Worm (Caenorhabditis elegans) whole organism, early embryonic: ENCODE measurements around the gene bcf-1.

ENCODE experiments used
- B0310.2 ChIP-seq: sonication (generic microtip); optimal IDR thresholded peaks from 2 replicates; lab custom pipeline; 2016; ENCODE audit warnings: mild to moderate bottlenecking, missing genetic modification characterization, missing compliant biosample characterization
- F13C5.2 ChIP-seq: sonication (generic microtip); optimal IDR thresholded peaks from 2 replicates; lab custom pipeline; 2017; ENCODE audit warnings: mild to moderate bottlenecking, missing genetic modification characterization, inconsistent platforms, missing compliant biosample characterization
- ama-1 ChIP-seq: fragments of 150-350 bp; optimal IDR thresholded peaks from 2 replicates; lab custom pipeline; 2014
- ceh-13 ChIP-seq: fragments of 200-800 bp; sonication (Bioruptor generic); optimal IDR thresholded peaks from 2 replicates; lab custom pipeline; 2018; ENCODE audit warnings: mild to moderate bottlenecking, missing genetic modification characterization, missing compliant biosample characterization
- ceh-36 ChIP-seq: sonication (generic microtip); optimal IDR thresholded peaks from 2 replicates; lab custom pipeline; 2016; ENCODE audit warnings: missing genetic modification characterization, inconsistent platforms, missing compliant biosample characterization
- ets-7 ChIP-seq: sonication (generic microtip); optimal IDR thresholded peaks from 2 replicates; lab custom pipeline; 2016; ENCODE audit warnings: missing genotype, missing genetic modification characterization, missing compliant biosample characterization
- flt-1 ChIP-seq: fragments of 200-800 bp; sonication (Bioruptor generic); IDR thresholded peaks from 2 replicates; pipeline ENCODE4 v1.3.6; 2022; ENCODE audit warnings: missing genetic modification characterization, missing compliant biosample characterization
- hmbx-1 ChIP-seq: sonication (generic microtip); optimal IDR thresholded peaks from 2 replicates; lab custom pipeline; 2016; ENCODE audit warnings: mild to moderate bottlenecking, missing genetic modification characterization, missing compliant biosample characterization
- hmg-4 ChIP-seq: fragments of 200-800 bp; sonication (Bioruptor generic); optimal IDR thresholded peaks from 2 replicates; lab custom pipeline; 2018; ENCODE audit warnings: mild to moderate bottlenecking, missing genetic modification characterization, missing compliant biosample characterization
- hnd-1 ChIP-seq: sonication (generic microtip); optimal IDR thresholded peaks from 2 replicates; lab custom pipeline; 2016; ENCODE audit warnings: missing genetic modification characterization, missing compliant biosample characterization
- pes-1 ChIP-seq: fragments of 200-800 bp; sonication (Bioruptor generic); IDR thresholded peaks from 2 replicates; pipeline ENCODE4 v1.3.6; 2022; ENCODE audit warnings: missing genetic modification reagents, missing genetic modification characterization, missing compliant biosample characterization
- scrt-1 ChIP-seq: fragments of 200-800 bp; sonication (Bioruptor generic); IDR thresholded peaks from 2 replicates; pipeline ENCODE4 v1.3.6; 2022; ENCODE audit warnings: missing genetic modification characterization, missing compliant biosample characterization
- tbx-37 ChIP-seq: fragments of 200-800 bp; sonication (Bioruptor generic); conservative IDR thresholded peaks from 2 replicates; pipeline ENCODE4 v1.3.6; 2022; ENCODE audit warnings: missing genetic modification reagents, missing genetic modification characterization, missing compliant biosample characterization
- tra-4 ChIP-seq: sonication (generic microtip); optimal IDR thresholded peaks from 2 replicates; lab custom pipeline; 2017; ENCODE audit warnings: missing genetic modification characterization, missing compliant biosample characterization

DNA sequence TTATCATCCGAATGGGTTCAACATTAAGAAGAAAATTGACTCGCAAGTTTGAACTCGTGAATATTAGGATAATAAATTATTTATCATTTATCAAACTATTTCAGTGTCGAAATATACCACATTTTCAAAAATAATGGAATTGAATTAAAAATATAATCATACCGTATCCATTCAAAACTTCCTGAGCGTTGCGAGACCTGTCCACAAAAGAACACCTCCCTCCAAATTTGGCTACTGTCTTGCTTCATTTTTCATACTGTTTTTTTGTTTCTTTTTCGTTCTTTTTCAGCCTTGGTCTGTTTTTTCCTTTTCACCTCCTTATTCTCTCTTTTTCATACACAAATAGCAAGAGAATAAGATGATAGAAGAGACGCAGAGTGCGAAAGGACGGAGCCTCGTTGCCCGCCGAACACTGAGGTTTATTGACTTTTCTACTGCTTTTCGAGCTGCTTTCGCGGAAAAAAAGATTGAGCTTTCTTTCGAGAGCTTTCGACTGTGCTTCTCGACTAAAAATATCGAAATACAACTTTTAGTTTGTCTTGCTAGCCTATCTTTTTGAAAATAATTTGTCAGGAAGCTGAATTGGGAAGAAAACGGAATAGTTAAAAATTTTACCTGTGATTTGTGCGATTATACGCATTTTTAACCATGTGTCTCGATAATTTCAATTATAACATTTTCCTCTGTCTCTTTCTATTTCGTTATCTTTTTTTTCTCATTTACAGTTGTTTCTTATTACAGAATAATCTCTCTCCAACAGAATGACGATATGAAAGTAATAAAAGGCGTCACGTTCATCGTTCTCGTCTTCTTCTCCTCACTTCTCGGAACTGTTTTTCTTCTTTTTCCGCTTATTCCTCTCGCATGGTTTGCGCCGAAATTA lies 41.8 kb upstream of the bcf-1 start, which contains the start of gene acl-8:
- TF ChIP-seq hmbx-1 (tag; lab: Kevin White, UChicago): no peak
- no peak for TF ChIP-seq ama-1 (lab: Kevin White, UChicago)
- TF ChIP-seq B0310.2 (tag; lab: Kevin White, UChicago): no peak
- no peak for TF ChIP-seq ets-7 (tag; lab: Kevin White, UChicago)
- no peak for TF ChIP-seq tra-4 (tag; lab: Kevin White, UChicago)
- TF ChIP-seq F13C5.2 (tag; lab: Kevin White, UChicago): no peak
- TF ChIP-seq ceh-13 (GFP tag; lab: Kevin White, UChicago): no peak
- no peak for TF ChIP-seq flt-1 (GFP tag; lab: Robert Waterston, UW)
- TF ChIP-seq hmg-4 (GFP tag; lab: Kevin White, UChicago): no peak
- no peak for TF ChIP-seq tbx-37 (GFP tag; lab: Robert Waterston, UW)
- TF ChIP-seq hnd-1 (tag; lab: Kevin White, UChicago): no peak
- TF ChIP-seq scrt-1 (GFP tag; lab: Robert Waterston, UW): no peak
- no peak for TF ChIP-seq pes-1 (GFP tag; lab: Robert Waterston, UW)
- TF ChIP-seq ceh-36 (tag; lab: Kevin White, UChicago): no peak
